Worm (Caenorhabditis elegans): ENCODE results near the gene Y56A3A.31.
A peak's percentile ranks its signal among the peaks of the same experiment; 100 is the strongest.

Y56A3A.31 gene

ce11 chrIII:12003264-12003663 lies 29.0 kb downstream of the Y56A3A.31 start (continued):
- no peak for TF ChIP-seq pag-3 (tag; optimal IDR thresholded peaks at IDR 0.05; ENCODE audit: borderline replicate concordance, insufficient read depth)
- TF ChIP-seq alr-1 (tag; optimal IDR thresholded peaks at IDR 0.05; ENCODE audit: borderline replicate concordance): no peak
- TF ChIP-seq lin-35 (GFP tag; optimal IDR thresholded peaks at IDR 0.05): peak; percentile 28 to 63
- TF ChIP-seq fkh-4 (tag; optimal IDR thresholded peaks at IDR 0.05; ENCODE audit: borderline replicate concordance): no peak
- peak; percentile 55 for TF ChIP-seq nhr-47 (tag; optimal IDR thresholded peaks at IDR 0.05)
- no peak for TF ChIP-seq isw-1 (GFP tag; IDR thresholded peaks at IDR 0.05)
- peak in 2 of 3 experiments; percentile 21 to 42 for TF ChIP-seq dpl-1 (GFP tag; optimal IDR thresholded peaks at IDR 0.05)
- TF ChIP-seq efl-1 (optimal IDR thresholded peaks at IDR 0.05): peak; percentile 49 to 63
- peak; percentile 12 to 90 for TF ChIP-seq efl-1 (GFP tag; optimal IDR thresholded peaks at IDR 0.05 in 1 of 2)
- TF ChIP-seq ces-1 (GFP tag; optimal IDR thresholded peaks at IDR 0.05): no peak
- TF ChIP-seq egl-13 (tag; optimal IDR thresholded peaks at IDR 0.05): no peak
- no peak for TF ChIP-seq ets-5 (GFP tag; IDR thresholded peaks at IDR 0.05)

ce11 chrIII:12005052-12005451 lies 30.8 kb downstream of the Y56A3A.31 start:
- TF ChIP-seq lin-35 (GFP tag; optimal IDR thresholded peaks at IDR 0.05) (peak in 1 of 2 experiments; percentile 25), nhr-20 (tag; optimal IDR thresholded peaks at IDR 0.05) (peak; percentile 78), nhr-71 (tag; optimal IDR thresholded peaks at IDR 0.05) (peak; percentile 17), snu-23 (GFP tag; optimal IDR thresholded peaks at IDR 0.05) (peak; percentile 12)

- TF ChIP-seq ceh-88 (GFP tag; IDR thresholded peaks at IDR 0.05) (no peak), alr-1 (tag; optimal IDR thresholded peaks at IDR 0.05; ENCODE audit: borderline replicate concordance) (no peak), aly-2 (tag; optimal IDR thresholded peaks at IDR 0.05) (no peak), ztf-11 (tag; optimal IDR thresholded peaks at IDR 0.05) (no peak), egl-27 (tag; optimal IDR thresholded peaks at IDR 0.05) (no peak), nhr-85 (tag) (no peak), dsc-1 (tag; optimal IDR thresholded peaks at IDR 0.05) (no peak), rnt-1 (tag; optimal IDR thresholded peaks at IDR 0.05) (no peak), nhr-20 (tag; optimal IDR thresholded peaks at IDR 0.05) (no peak), mdl-1 (tag; optimal IDR thresholded peaks at IDR 0.05) (no peak)
Measured at ce11 chrIII:12009321-12009720, 35.0 kb downstream of the Y56A3A.31 start.

- TF ChIP-seq lin-15B (tag; optimal IDR thresholded peaks at IDR 0.05) (no peak), sptf-1 (tag; optimal IDR thresholded peaks at IDR 0.05) (no peak), lin-13 (GFP tag; optimal IDR thresholded peaks at IDR 0.05) (no peak), alr-1 (tag; optimal IDR thresholded peaks at IDR 0.05; ENCODE audit: borderline replicate concordance) (no peak), mdl-1 (tag; optimal IDR thresholded peaks at IDR 0.05) (no peak), jun-1 (tag; optimal IDR thresholded peaks at IDR 0.05) (no peak), nhr-237 (tag; optimal IDR thresholded peaks at IDR 0.05) (no peak), lsy-2 (tag; optimal IDR thresholded peaks at IDR 0.05) (peak in 1 of 2 experiments; percentile 34), Y116A8C.19 (tag; optimal IDR thresholded peaks at IDR 0.05; ENCODE audit: borderline replicate concordance) (no peak), elt-2 (tag; optimal IDR thresholded peaks at IDR 0.05) (no peak), ets-5 (GFP tag; IDR thresholded peaks at IDR 0.05) (no peak), ama-1 (optimal IDR thresholded peaks at IDR 0.05) (no peak), vab-15 (tag; optimal IDR thresholded peaks at IDR 0.05) (no peak), nhr-84 (tag; optimal IDR thresholded peaks at IDR 0.05) (no peak), rnt-1 (tag; optimal IDR thresholded peaks at IDR 0.05) (no peak), unc-98 (GFP tag; IDR thresholded peaks at IDR 0.05) (no peak), lin-14 (GFP tag; optimal IDR thresholded peaks at IDR 0.05) (peak; percentile 64), hlh-4 (tag; optimal IDR thresholded peaks at IDR 0.05) (no peak), ceh-8 (GFP tag; optimal IDR thresholded peaks at IDR 0.05) (no peak), efl-1 (optimal IDR thresholded peaks at IDR 0.05) (no peak), efl-1 (GFP tag; optimal IDR thresholded peaks at IDR 0.05 in 1 of 2) (peak in 1 of 2 experiments; percentile 92), skn-1 (tag; optimal IDR thresholded peaks at IDR 0.05) (no peak), C34B4.2 (tag; optimal IDR thresholded peaks at IDR 0.05) (no peak), irx-1 (tag; optimal IDR thresholded peaks at IDR 0.05) (no peak), aha-1 (tag; optimal IDR thresholded peaks at IDR 0.05) (no peak), blmp-1 (tag; optimal IDR thresholded peaks at IDR 0.05) (peak; percentile 30), pax-3 (tag; optimal IDR thresholded peaks at IDR 0.05) (no peak), tbx-2 (tag; optimal IDR thresholded peaks at IDR 0.05) (no peak), hlh-17 (GFP tag; optimal IDR thresholded peaks at IDR 0.05; ENCODE audit: borderline replicate concordance) (no peak), nhr-76 (tag; optimal IDR thresholded peaks at IDR 0.05) (no peak)
Measured at ce11 chrIII:12009764-12010163, 35.5 kb downstream of the Y56A3A.31 start.
